Fruit fly (Drosophila melanogaster): Measurements from ENCODE around the gene RpS6.
A peak's percentile ranks its signal among the peaks of the same experiment; 100 is the strongest.

RpS6 gene

dm6 chrX:7937588-7938481 lies 36.7 kb upstream of the RpS6 start (continued):
- TF ChIP-seq Asciz (GFP tag; optimal IDR thresholded peaks at IDR 0.05) (peak; percentile 68), CG18764 (GFP tag; optimal IDR thresholded peaks at IDR 0.05) (peak; percentile 61), Opbp (GFP tag; IDR thresholded peaks at IDR 0.05; ENCODE audit: partially characterized antibody) (0 out of 3 replicates have a peak, but pooled peaks have one; percentile 6), TFAM (GFP tag; optimal IDR thresholded peaks at IDR 0.05) (peak; percentile 40), disco-r (GFP tag; optimal IDR thresholded peaks at IDR 0.05) (peak; percentile 60), CG17568 (GFP tag; optimal IDR thresholded peaks at IDR 0.05) (peak; percentile 55), CG17802 (tag; optimal IDR thresholded peaks at IDR 0.05) (peak; percentile 60), odd (GFP tag; optimal IDR thresholded peaks at IDR 0.05) (peak; percentile 82), CG3407 (GFP tag; optimal IDR thresholded peaks at IDR 0.05) (peak; percentile 76), Pdp1 (GFP tag; optimal IDR thresholded peaks at IDR 0.05) (peak; percentile 81 to 92), Ptx1 (GFP tag; IDR thresholded peaks at IDR 0.05) (peak; percentile 84), lmd (GFP tag; IDR thresholded peaks at IDR 0.05) (peak; percentile 84), CG3726 (GFP tag; IDR thresholded peaks at IDR 0.05) (peak; percentile 70; the same call in 1 of the 3 replicates), CG13624 (GFP tag; optimal IDR thresholded peaks at IDR 0.05) (peak; percentile 25), Antp (GFP tag; optimal IDR thresholded peaks at IDR 0.05) (peak; percentile 79), sens (GFP tag) (peak; percentile 98), Abd-B (GFP tag; optimal IDR thresholded peaks at IDR 0.05) (peak; percentile 78), CG18011 (GFP tag; optimal IDR thresholded peaks at IDR 0.05) (peak; percentile 16), Lhr (GFP tag; optimal IDR thresholded peaks at IDR 0.05) (peak; percentile 73), Mad (GFP tag; optimal IDR thresholded peaks at IDR 0.05) (peak; percentile 46), CG14050 (GFP tag; IDR thresholded peaks at IDR 0.05) (peak; percentile 38; the same call in 1 of the 3 replicates), Spps (tag; optimal IDR thresholded peaks at IDR 0.05) (peak; percentile 54), CG13894 (tag; optimal IDR thresholded peaks at IDR 0.05) (no peak)

- peak; percentile 2 for TF ChIP-seq CG9609 (GFP tag; optimal IDR thresholded peaks at IDR 0.05)
- no peak for TF ChIP-seq CG32772 (GFP tag; IDR thresholded peaks at IDR 0.05)
- TF ChIP-seq Dll (GFP tag; IDR thresholded peaks at IDR 0.05; ENCODE audit: partially characterized antibody) = peak; percentile 72; the same call in 3 of the 4 replicates
- TF ChIP-seq CG11560 (tag; IDR thresholded peaks at IDR 0.05) = no peak
- peak; percentile 82 for TF ChIP-seq Sry-δ (GFP tag; optimal IDR thresholded peaks at IDR 0.05)
- TF ChIP-seq Usf (GFP tag; optimal IDR thresholded peaks at IDR 0.05) = no peak
- no peak for TF ChIP-seq Bdp1 (GFP tag; optimal IDR thresholded peaks at IDR 0.05)
- no peak for TF ChIP-seq CG32767 (GFP tag; IDR thresholded peaks at IDR 0.05)
- TF ChIP-seq prd (optimal IDR thresholded peaks at IDR 0.05) = no peak
- no peak for TF ChIP-seq prd (GFP tag; IDR thresholded peaks at IDR 0.05)
- TF ChIP-seq E2f2 (GFP tag; IDR thresholded peaks at IDR 0.05) = peak; percentile 17; the same call in 1 of the 2 replicates
- peak; percentile 31; the same call in 1 of the 3 replicates for TF ChIP-seq CG34422 (GFP tag; IDR thresholded peaks at IDR 0.05)
- no peak for TF ChIP-seq bcd (GFP tag; optimal IDR thresholded peaks at IDR 0.05)
- TF ChIP-seq CG8089 (GFP tag; optimal IDR thresholded peaks at IDR 0.05) = no peak
- TF ChIP-seq CG17186 (GFP tag; optimal IDR thresholded peaks at IDR 0.05) = peak; percentile 41
- no peak for TF ChIP-seq Side (GFP tag; optimal IDR thresholded peaks at IDR 0.05)
- TF ChIP-seq CG6765 (GFP tag; optimal IDR thresholded peaks at IDR 0.05) = peak; percentile 26
- no peak for TF ChIP-seq CHES-1-like (GFP tag; optimal IDR thresholded peaks at IDR 0.05)
- TF ChIP-seq CG30431 (GFP tag; optimal IDR thresholded peaks at IDR 0.05) = no peak
- TF ChIP-seq wor (GFP tag; IDR thresholded peaks at IDR 0.05) = no peak
- no peak for TF ChIP-seq CG1233 (GFP tag; optimal IDR thresholded peaks at IDR 0.05)
- TF ChIP-seq Fer1 (GFP tag; optimal IDR thresholded peaks at IDR 0.05) = peak; percentile 35
- no peak for TF ChIP-seq CG10209 (GFP tag; optimal IDR thresholded peaks at IDR 0.05)
- no peak for TF ChIP-seq zfh1 (GFP tag; IDR thresholded peaks at IDR 0.05)
- TF ChIP-seq ara (GFP tag; IDR thresholded peaks at IDR 0.05) = no peak
Measured at dm6 chrX:7935798-7936572, 34.9 kb upstream of the RpS6 start, which contains the start of gene Ubr3. Gene Ubr3, plus strand, starts transcription at chrX:7935896.

Measured in whole organism, embryonic.